Fruit fly (Drosophila melanogaster): ENCODE results near the gene Gr77a.
A peak's percentile ranks its signal among the peaks of the same experiment; 100 is the strongest.

Gene Gr77a

dm6 chr3L:20733530-20734257, 5.5 kb downstream of the Gr77a start (continued):
- TF ChIP-seq CG14014 (GFP tag; IDR thresholded peaks at IDR 0.05) (peak; percentile 24; the same call in 1 of the 2 replicates), sd (tag; optimal IDR thresholded peaks at IDR 0.05) (peak; percentile 9), pan (optimal IDR thresholded peaks at IDR 0.05) (no peak), pan (GFP tag; optimal IDR thresholded peaks at IDR 0.05 in 1 of 2, IDR thresholded peaks at IDR 0.05 in 1 of 2) (peak in 1 of 2 experiments; percentile 40), cg (GFP tag; optimal IDR thresholded peaks at IDR 0.05) (peak; percentile 35), Stat92E (GFP tag; optimal IDR thresholded peaks at IDR 0.05) (no peak), chm (GFP tag; IDR thresholded peaks at IDR 0.05) (0 out of 2 replicates have a peak, but pooled peaks have one; percentile 47), gcm2 (GFP tag; optimal IDR thresholded peaks at IDR 0.05) (no peak), ken (GFP tag; IDR thresholded peaks at IDR 0.05) (no peak), Bteb2 (GFP tag; optimal IDR thresholded peaks at IDR 0.05) (no peak), CG3726 (GFP tag; IDR thresholded peaks at IDR 0.05) (no peak), CG16815 (GFP tag; optimal IDR thresholded peaks at IDR 0.05) (no peak), CG6175 (GFP tag; IDR thresholded peaks at IDR 0.05) (peak; percentile 29; the same call in 1 of the 3 replicates), row (GFP tag; IDR thresholded peaks at IDR 0.05) (no peak), HLH54F (GFP tag; optimal IDR thresholded peaks at IDR 0.05) (no peak), rib (GFP tag; IDR thresholded peaks at IDR 0.05) (0 out of 2 replicates have a peak, but pooled peaks have one; percentile 24), Adf1 (GFP tag; IDR thresholded peaks at IDR 0.05) (peak; percentile 25; the same call in 1 of the 2 replicates), CG13624 (GFP tag; optimal IDR thresholded peaks at IDR 0.05) (no peak), CG16779 (GFP tag; IDR thresholded peaks at IDR 0.05) (no peak), crol (GFP tag; IDR thresholded peaks at IDR 0.05) (peak; percentile 93), ham (GFP tag; IDR thresholded peaks at IDR 0.05) (no peak)

- TF ChIP-seq row (GFP tag; IDR thresholded peaks at IDR 0.05), result peak; percentile 31; the same call in 2 of the 3 replicates
- peak; percentile 2 for TF ChIP-seq D19A (tag; optimal IDR thresholded peaks at IDR 0.05)
- 0 out of 2 replicates have a peak, but pooled peaks have one; percentile 22 for TF ChIP-seq Rfx (GFP tag; IDR thresholded peaks at IDR 0.05)
- no peak for TF ChIP-seq CG10209 (GFP tag; optimal IDR thresholded peaks at IDR 0.05)
- no peak for TF ChIP-seq CG11093 (GFP tag; IDR thresholded peaks at IDR 0.05)
- TF ChIP-seq CG11247 (GFP tag; IDR thresholded peaks at IDR 0.05), result 0 out of 2 replicates have a peak, but pooled peaks have one; percentile 18
- 0 out of 2 replicates have a peak, but pooled peaks have one; percentile 19 for TF ChIP-seq lmd (GFP tag; IDR thresholded peaks at IDR 0.05)
- TF ChIP-seq klu (GFP tag; IDR thresholded peaks at IDR 0.05), result no peak
- 0 out of 2 replicates have a peak, but pooled peaks have one; percentile 33 for TF ChIP-seq Awh (GFP tag; IDR thresholded peaks at IDR 0.05)
- no peak for TF ChIP-seq CG12219 (GFP tag; optimal IDR thresholded peaks at IDR 0.05)
- TF ChIP-seq slbo (GFP tag; IDR thresholded peaks at IDR 0.05), result peak; percentile 32; the same call in 1 of the 2 replicates
- peak; percentile 6 for TF ChIP-seq fd3F (GFP tag; optimal IDR thresholded peaks at IDR 0.05)
- 0 out of 3 replicates have a peak, but pooled peaks have one; percentile 15 for TF ChIP-seq CG6175 (GFP tag; IDR thresholded peaks at IDR 0.05)
- peak; percentile 59 for TF ChIP-seq Med (GFP tag)
- no peak for TF ChIP-seq CG1233 (GFP tag; optimal IDR thresholded peaks at IDR 0.05)
Measured at dm6 chr3L:20732492-20732891, 6.7 kb downstream of the Gr77a start.

- no peak for TF ChIP-seq CG3065 (GFP tag; optimal IDR thresholded peaks at IDR 0.05)
- TF ChIP-seq oc (tag; optimal IDR thresholded peaks at IDR 0.05), result peak; percentile 32
- peak; percentile 30 for TF ChIP-seq CG6854 (GFP tag; optimal IDR thresholded peaks at IDR 0.05)
- no peak for TF ChIP-seq CG7839 (tag; optimal IDR thresholded peaks at IDR 0.05)
- no peak for TF ChIP-seq gfzf (GFP tag; optimal IDR thresholded peaks at IDR 0.05)
- no peak for TF ChIP-seq pan (optimal IDR thresholded peaks at IDR 0.05)
- TF ChIP-seq pan (GFP tag; optimal IDR thresholded peaks at IDR 0.05 in 1 of 2, IDR thresholded peaks at IDR 0.05 in 1 of 2), result peak in 1 of 2 experiments; percentile 8
- peak; percentile 28 for TF ChIP-seq CG2875 (GFP tag; optimal IDR thresholded peaks at IDR 0.05)
- TF ChIP-seq CG17568 (GFP tag; optimal IDR thresholded peaks at IDR 0.05), result peak; percentile 38
- TF ChIP-seq HmgZ (tag; optimal IDR thresholded peaks at IDR 0.05), result peak; percentile 34
- TF ChIP-seq CG9817 (tag; optimal IDR thresholded peaks at IDR 0.05), result peak; percentile 4
- TF ChIP-seq nerfin-2 (GFP tag; IDR thresholded peaks at IDR 0.05; ENCODE audit: partially characterized antibody), result no peak
- TF ChIP-seq her (GFP tag; optimal IDR thresholded peaks at IDR 0.05), result no peak
- no peak for TF ChIP-seq ems (GFP tag; optimal IDR thresholded peaks at IDR 0.05)
Measured at dm6 chr3L:20730323-20731238, 8.6 kb downstream of the Gr77a start, which contains the start of gene CG13252. CG13252 (plus strand) TSS chr3L:20730591.
